Fruit fly (Drosophila melanogaster) S2 (cell line): ENCODE data around the gene CG11841.
A peak's percentile ranks its signal among the peaks of the same experiment; 100 is the strongest.

Source experiments
- CG8478 ChIP-seq: fragments of >200 bp; optimal IDR thresholded peaks from 2 replicates; lab custom pipeline; 2018
- CTCF ChIP-seq, 2 experiments: fragments of >200 bp; optimal IDR thresholded peaks; 2 replicates each; lab custom pipeline; 2018

dm6 chr3R:29027122-29027521 lies 23.7 kb upstream of the CG11841 start, which contains the start of the genes eIF4E6 and CG1951:
- TF ChIP-seq CG8478 (lab: Kevin White, UChicago) (no peak), CTCF (optimal IDR thresholded peaks at IDR 0.05; lab: Kevin White, UChicago) (peak in 1 of 2 experiments; percentile 39)
